Fruit fly (Drosophila melanogaster) whole organism, embryonic: Measurements from ENCODE around the gene tst.

Source experiments
- Adf1 ChIP-seq: fragments of 200-800 bp; sonication (Bioruptor generic); IDR thresholded peaks from 2 replicates; pipeline ENCODE4 v1.3.6; 2022; ENCODE audit warnings: missing biosample characterization, missing genetic modification characterization
- BEAF-32 ChIP-seq: fragments of 200-800 bp; sonication (Bioruptor generic); optimal IDR thresholded peaks from 3 replicates; lab custom pipeline; 2017; ENCODE audit warnings: missing biosample characterization, missing genetic modification characterization, mild to moderate bottlenecking, moderate library complexity, missing genetic modification reagents
- CG13424 ChIP-seq: fragments of 200-800 bp; sonication (Bioruptor generic); optimal IDR thresholded peaks from 2 replicates; lab custom pipeline; 2019; ENCODE audit warnings: missing biosample characterization, mild to moderate bottlenecking, missing genetic modification characterization, moderate library complexity
- CG17186 ChIP-seq: fragments of 200-800 bp; sonication (Bioruptor generic); optimal IDR thresholded peaks from 3 replicates; lab custom pipeline; 2017; ENCODE audit warnings: missing biosample characterization, missing genetic modification reagents, missing genetic modification characterization
- CG9215 ChIP-seq: fragments of 200-800 bp; sonication (Bioruptor generic); IDR thresholded peaks from 2 replicates; pipeline ENCODE4 v1.3.6; 2022; ENCODE audit warnings: missing biosample characterization, missing genetic modification characterization
- Nf-YA ChIP-seq: fragments of 200-800 bp; sonication (Bioruptor generic); IDR thresholded peaks from 2 replicates; pipeline ENCODE4 v1.3.6; 2022; ENCODE audit warnings: missing biosample characterization, missing genetic modification characterization
- pb ChIP-seq: fragments of 200-800 bp; sonication (Bioruptor generic); optimal IDR thresholded peaks from 3 replicates; lab custom pipeline; 2016; ENCODE audit warnings: missing biosample characterization, missing genetic modification characterization
- psq ChIP-seq: fragments of 200-800 bp; sonication (Bioruptor generic); optimal IDR thresholded peaks from 2 replicates; lab custom pipeline; 2017; ENCODE audit warnings: missing biosample characterization, missing genetic modification characterization
- sisA ChIP-seq: fragments of 200-800 bp; sonication (Bioruptor generic); IDR thresholded peaks from 2 replicates; pipeline ENCODE4 v1.3.6; 2022; ENCODE audit warnings: missing biosample characterization, missing genetic modification characterization

DNA sequence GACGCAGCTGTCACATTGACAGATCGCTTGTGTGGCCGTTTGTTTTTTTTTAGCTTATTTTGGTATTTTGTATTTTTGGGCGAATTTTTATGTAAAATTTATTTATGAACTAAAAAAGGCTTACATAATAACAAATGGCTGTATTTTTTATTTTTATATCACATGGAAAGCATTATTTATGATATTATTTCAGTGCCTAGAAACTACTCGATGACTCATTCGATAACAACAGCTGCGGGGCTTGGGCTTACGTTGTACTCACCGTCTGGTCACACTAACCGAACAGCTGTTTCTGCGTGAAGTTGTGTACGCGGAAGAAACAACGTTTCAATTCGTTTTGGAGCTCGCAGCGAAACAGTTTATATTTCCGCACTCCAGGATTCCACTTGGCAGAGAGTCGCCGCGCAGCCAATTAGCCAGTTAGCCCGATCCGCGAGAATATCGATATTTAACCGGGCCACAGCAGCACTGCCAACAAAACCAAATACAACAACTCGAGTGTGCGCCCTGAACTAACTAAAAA lies 39.6 kb downstream of the tst start, which contains the start of the genes Hmgcr and Rpn9:
- peak; percentile 55 for TF ChIP-seq BEAF-32 (GFP tag; lab: Kevin White, UChicago)
- no peak for TF ChIP-seq CG9215
- peak; percentile 44; the same call in 1 of the 2 replicates for TF ChIP-seq Adf1
- peak; percentile 28 for TF ChIP-seq CG13424 (tag; lab: Kevin White, UChicago)
- TF ChIP-seq psq (GFP tag; lab: Kevin White, UChicago) = no peak
- no peak for TF ChIP-seq sisA (GFP tag; lab: Robert Waterston, UW)
- peak; percentile 62 for TF ChIP-seq CG17186
- TF ChIP-seq Nf-YA (GFP tag; lab: Robert Waterston, UW) = no peak
- TF ChIP-seq pb (GFP tag; lab: Kevin White, UChicago) = no peak
